Fruit fly (Drosophila melanogaster) whole organism, embryonic: ENCODE results near the gene VGlut.

Experiments
- Abd-B ChIP-seq: fragments of 200-800 bp; sonication (Bioruptor generic); optimal IDR thresholded peaks from 2 replicates; lab custom pipeline; 2018; ENCODE audit warnings: missing biosample characterization, mild to moderate bottlenecking, missing genetic modification characterization, moderate library complexity
- Atf-2 ChIP-seq: fragments of 200-800 bp; sonication (Bioruptor generic); optimal IDR thresholded peaks from 2 replicates; lab custom pipeline; 2016; ENCODE audit warnings: missing biosample characterization, missing genetic modification characterization
- BtbVII ChIP-seq: fragments of 200-800 bp; sonication (Bioruptor generic); optimal IDR thresholded peaks from 3 replicates; lab custom pipeline; 2017; ENCODE audit warnings: missing biosample characterization, mild to moderate bottlenecking, missing genetic modification characterization
- CG1024 ChIP-seq: fragments of 200-800 bp; sonication (Bioruptor generic); IDR thresholded peaks from 2 replicates; pipeline ENCODE4 v1.3.6; 2022; ENCODE audit warnings: missing biosample characterization, missing genetic modification characterization
- CG11504 ChIP-seq: fragments of 200-800 bp; sonication (Bioruptor generic); optimal IDR thresholded peaks from 3 replicates; lab custom pipeline; 2019; ENCODE audit warnings: missing biosample characterization, mild to moderate bottlenecking, missing genetic modification characterization, moderate library complexity
- CG12219 ChIP-seq: fragments of 200-800 bp; sonication (Bioruptor generic); optimal IDR thresholded peaks from 3 replicates; lab custom pipeline; 2018; ENCODE audit warnings: missing biosample characterization, mild to moderate bottlenecking, missing genetic modification characterization
- CG12236 ChIP-seq: fragments of 200-800 bp; sonication (Bioruptor generic); optimal IDR thresholded peaks from 2 replicates; lab custom pipeline; 2016; ENCODE audit warnings: missing biosample characterization, missing genetic modification characterization
- CG16779 ChIP-seq: fragments of 200-800 bp; sonication (Bioruptor generic); IDR thresholded peaks from 2 replicates; pipeline ENCODE4 v1.3.6; 2022; ENCODE audit warnings: missing biosample characterization, missing genetic modification characterization
- CG16815 ChIP-seq: fragments of 200-800 bp; sonication (Bioruptor generic); optimal IDR thresholded peaks from 3 replicates; lab custom pipeline; 2017; ENCODE audit warnings: missing biosample characterization, mild to moderate bottlenecking, missing genetic modification characterization
- CG1792 ChIP-seq: fragments of 200-800 bp; sonication (Bioruptor generic); optimal IDR thresholded peaks from 2 replicates; lab custom pipeline; 2016; ENCODE audit warnings: missing biosample characterization, missing genetic modification characterization
- CG1832 ChIP-seq: fragments of 200-800 bp; sonication (Bioruptor generic); optimal IDR thresholded peaks from 2 replicates; lab custom pipeline; 2017; ENCODE audit warnings: missing biosample characterization, mild to moderate bottlenecking, missing genetic modification characterization, inconsistent platforms
- CG3838 ChIP-seq: fragments of 200-800 bp; sonication (Bioruptor generic); optimal IDR thresholded peaks from 3 replicates; lab custom pipeline; 2016; ENCODE audit warnings: missing biosample characterization, missing genetic modification characterization
- CG3847 ChIP-seq: fragments of 200-800 bp; sonication (Bioruptor generic); IDR thresholded peaks from 2 replicates; pipeline ENCODE4 v1.3.6; 2022; ENCODE audit warnings: missing biosample characterization, missing genetic modification characterization
- CG4360 ChIP-seq: fragments of 200-800 bp; sonication (Bioruptor generic); IDR thresholded peaks from 2 replicates; pipeline ENCODE4 v1.3.6; 2022; ENCODE audit warnings: missing biosample characterization, missing genetic modification characterization
- CG7271 ChIP-seq: fragments of 200-800 bp; sonication (Bioruptor generic); optimal IDR thresholded peaks from 2 replicates; lab custom pipeline; 2018; ENCODE audit warnings: missing biosample characterization, mild to moderate bottlenecking, missing genetic modification characterization, moderate library complexity
- CG8281 ChIP-seq: fragments of 200-800 bp; sonication (Bioruptor generic); optimal IDR thresholded peaks from 2 replicates; lab custom pipeline; 2018; ENCODE audit warnings: missing biosample characterization, mild to moderate bottlenecking, missing genetic modification characterization, moderate library complexity
- CG9437 ChIP-seq: fragments of 200-800 bp; sonication (Bioruptor generic); optimal IDR thresholded peaks from 2 replicates; lab custom pipeline; 2018; ENCODE audit warnings: missing biosample characterization, mild to moderate bottlenecking, missing genetic modification characterization
- Dbx ChIP-seq: fragments of 200-800 bp; sonication (Bioruptor generic); IDR thresholded peaks from 3 replicates; pipeline ENCODE4 v1.3.6; 2022; ENCODE audit warnings: missing biosample characterization, missing genetic modification characterization
- Doc3 ChIP-seq: fragments of 200-800 bp; sonication (Bioruptor generic); IDR thresholded peaks from 3 replicates; pipeline ENCODE4 v1.3.6; 2022; ENCODE audit warnings: missing biosample characterization, missing genetic modification characterization; ENCODE audit not compliant: partially characterized antibody
- Ets65A ChIP-seq: fragments of 200-800 bp; sonication (Bioruptor generic); peaks from one replicate; lab custom pipeline; 2016; ENCODE audit warnings: missing biosample characterization, missing genetic modification characterization
- Lhr ChIP-seq: fragments of 200-800 bp; sonication (Bioruptor generic); optimal IDR thresholded peaks from 3 replicates; lab custom pipeline; 2017; ENCODE audit warnings: mild to moderate bottlenecking, missing biosample characterization, missing genetic modification reagents, missing genetic modification characterization
- Lim3 ChIP-seq: fragments of 200-800 bp; sonication (Bioruptor generic); IDR thresholded peaks from 2 replicates; pipeline ENCODE4 v1.3.6; 2022; ENCODE audit warnings: missing biosample characterization, missing genetic modification characterization
- MTF-1 ChIP-seq: fragments of 200-800 bp; sonication (Bioruptor generic); optimal IDR thresholded peaks from 2 replicates; lab custom pipeline; 2018; ENCODE audit warnings: missing biosample characterization, mild to moderate bottlenecking, missing genetic modification characterization, borderline replicate concordance
- Max ChIP-seq: fragments of 200-800 bp; sonication (Bioruptor generic); optimal IDR thresholded peaks from 2 replicates; lab custom pipeline; 2016; ENCODE audit warnings: missing biosample characterization, mild to moderate bottlenecking, missing genetic modification characterization
- Myb ChIP-seq: fragments of 200-800 bp; sonication (Bioruptor generic); optimal IDR thresholded peaks from 2 replicates; lab custom pipeline; 2016; ENCODE audit warnings: missing biosample characterization, missing genetic modification characterization
- Scr ChIP-seq: fragments of 200-800 bp; sonication (Bioruptor generic); IDR thresholded peaks from 2 replicates; pipeline ENCODE4 v1.3.6; 2022; ENCODE audit warnings: missing biosample characterization, missing genetic modification characterization; ENCODE audit not compliant: partially characterized antibody
- Sin3A ChIP-seq: fragments of >200 bp; optimal IDR thresholded peaks from 2 replicates; lab custom pipeline; 2018
- Sry-β ChIP-seq: fragments of 200-800 bp; sonication (Bioruptor generic); optimal IDR thresholded peaks from 2 replicates; lab custom pipeline; 2018; ENCODE audit warnings: missing biosample characterization, mild to moderate bottlenecking, missing genetic modification characterization, moderate library complexity
- TFAM ChIP-seq: fragments of 200-800 bp; sonication (Bioruptor generic); optimal IDR thresholded peaks from 2 replicates; lab custom pipeline; 2017; ENCODE audit warnings: missing biosample characterization, missing genetic modification characterization, inconsistent platforms
- al ChIP-seq: fragments of 200-800 bp; sonication (Bioruptor generic); IDR thresholded peaks from 2 replicates; pipeline ENCODE4 v1.3.6; 2022; ENCODE audit warnings: missing biosample characterization, missing genetic modification characterization
- bcd ChIP-seq: fragments of 200-800 bp; sonication (Bioruptor generic); optimal IDR thresholded peaks from 2 replicates; lab custom pipeline; 2017; ENCODE audit warnings: missing biosample characterization, mild to moderate bottlenecking, missing genetic modification characterization
- cato ChIP-seq: fragments of 200-800 bp; sonication (Bioruptor generic); optimal IDR thresholded peaks from 2 replicates; lab custom pipeline; 2016; ENCODE audit warnings: missing biosample characterization, missing genetic modification characterization, borderline replicate concordance
- gcm ChIP-seq: fragments of 200-800 bp; sonication (Bioruptor generic); optimal IDR thresholded peaks from 2 replicates; lab custom pipeline; 2019; ENCODE audit warnings: missing biosample characterization, mild to moderate bottlenecking, missing genetic modification characterization, moderate library complexity
- gcm2 ChIP-seq: fragments of 200-800 bp; sonication (Bioruptor generic); optimal IDR thresholded peaks from 2 replicates; lab custom pipeline; 2016; ENCODE audit warnings: missing biosample characterization, missing genetic modification characterization
- grau ChIP-seq: fragments of 200-800 bp; optimal IDR thresholded peaks from 3 replicates; lab custom pipeline; 2019; ENCODE audit warnings: missing biosample characterization, mild to moderate bottlenecking, missing genetic modification characterization, moderate library complexity
- inv ChIP-seq: fragments of 200-800 bp; sonication (Bioruptor generic); IDR thresholded peaks from 2 replicates; pipeline ENCODE4 v1.3.6; 2022; ENCODE audit warnings: missing biosample characterization, missing genetic modification characterization; ENCODE audit not compliant: partially characterized antibody
- jing ChIP-seq: fragments of 200-800 bp; sonication (Bioruptor generic); optimal IDR thresholded peaks from 2 replicates; lab custom pipeline; 2018; ENCODE audit warnings: missing biosample characterization, mild to moderate bottlenecking, missing genetic modification characterization
- lab ChIP-seq: fragments of 200-800 bp; sonication (Bioruptor generic); optimal IDR thresholded peaks from 3 replicates; lab custom pipeline; 2017; ENCODE audit warnings: missing biosample characterization, missing genetic modification characterization, mild to moderate bottlenecking, moderate library complexity, missing genetic modification reagents
- lbe ChIP-seq: fragments of 200-800 bp; sonication (Bioruptor generic); optimal IDR thresholded peaks from 2 replicates; lab custom pipeline; 2016; ENCODE audit warnings: missing biosample characterization, mild to moderate bottlenecking, missing genetic modification characterization
- nmo ChIP-seq: fragments of 200-800 bp; sonication (Bioruptor generic); optimal IDR thresholded peaks from 2 replicates; lab custom pipeline; 2018; ENCODE audit warnings: missing biosample characterization, mild to moderate bottlenecking, missing genetic modification characterization, moderate library complexity
- pb ChIP-seq: fragments of 200-800 bp; sonication (Bioruptor generic); optimal IDR thresholded peaks from 3 replicates; lab custom pipeline; 2016; ENCODE audit warnings: missing biosample characterization, missing genetic modification characterization
- prd ChIP-seq, 3 experiments: fragments of >200 bp in 2 of 3; fragments of 200-800 bp in 1 of 3; sonication (Bioruptor generic) in 1 of 3; optimal IDR thresholded peaks in 2 of 3; IDR thresholded peaks in 1 of 3; 2 replicates in 2 of 3; 3 replicates in 1 of 3; pipeline versions ENCODE4 v1.3.6 to Lab custom; 2017 to 2022; ENCODE audit warnings: missing biosample characterization in 1 of 3, missing genetic modification characterization in 1 of 3
- pros ChIP-seq: fragments of 200-800 bp; sonication (Bioruptor generic); optimal IDR thresholded peaks from 3 replicates; lab custom pipeline; 2019; ENCODE audit warnings: missing biosample characterization, mild to moderate bottlenecking, missing genetic modification characterization, moderate library complexity
- rib ChIP-seq: fragments of 200-800 bp; sonication (Bioruptor generic); IDR thresholded peaks from 2 replicates; pipeline ENCODE4 v1.3.6; 2022; ENCODE audit warnings: missing biosample characterization, missing genetic modification characterization
- scrt ChIP-seq: fragments of 200-800 bp; sonication (Bioruptor generic); optimal IDR thresholded peaks from 2 replicates; lab custom pipeline; 2018; ENCODE audit warnings: missing biosample characterization, mild to moderate bottlenecking, missing genetic modification characterization, moderate library complexity
- sim ChIP-seq: fragments of 200-800 bp; sonication (Bioruptor generic); IDR thresholded peaks from 2 replicates; pipeline ENCODE4 v1.3.6; 2022; ENCODE audit warnings: missing biosample characterization, missing genetic modification characterization
- slbo ChIP-seq: fragments of 200-800 bp; sonication (Bioruptor generic); IDR thresholded peaks from 2 replicates; pipeline ENCODE4 v1.3.6; 2022; ENCODE audit warnings: missing biosample characterization, missing genetic modification characterization
- sug ChIP-seq: fragments of 200-800 bp; optimal IDR thresholded peaks from 2 replicates; lab custom pipeline; 2019; ENCODE audit warnings: missing biosample characterization, mild to moderate bottlenecking, missing genetic modification characterization, moderate library complexity
- vvl ChIP-seq: fragments of 200-800 bp; sonication (Bioruptor generic); IDR thresholded peaks from 2 replicates; pipeline ENCODE4 v1.3.6; 2022; ENCODE audit warnings: missing biosample characterization, missing genetic modification characterization
- wek ChIP-seq: fragments of 200-800 bp; sonication (Bioruptor generic); optimal IDR thresholded peaks from 3 replicates; lab custom pipeline; 2018; ENCODE audit warnings: missing biosample characterization, mild to moderate bottlenecking, missing genetic modification characterization, moderate library complexity

The VGlut gene

DNA sequence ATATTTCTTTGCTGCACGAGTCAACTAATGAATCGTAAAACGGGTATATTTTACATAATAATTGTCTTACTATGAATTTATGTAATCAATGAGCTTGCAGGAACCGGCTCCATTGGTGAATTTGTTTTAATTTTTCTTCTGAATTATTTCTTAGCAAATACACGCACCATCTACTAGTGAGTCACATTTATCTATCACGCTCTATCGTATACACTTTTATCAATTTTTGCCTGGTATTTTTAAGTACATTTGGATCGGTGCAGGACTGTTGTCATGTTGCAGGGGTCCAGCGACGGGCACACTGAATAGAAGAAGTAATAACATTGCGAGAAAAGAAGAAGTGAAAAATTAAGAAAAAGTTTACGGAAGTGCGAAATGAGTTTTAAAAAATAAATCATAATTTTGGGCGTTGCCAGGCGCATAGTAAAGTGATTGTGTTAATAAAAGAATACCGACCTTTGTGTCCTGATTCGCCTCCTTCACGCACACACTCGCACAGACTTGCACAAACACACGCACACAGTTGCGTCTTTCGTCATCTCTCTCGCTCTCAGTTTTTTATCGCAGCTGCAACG is 34.9 kb upstream of the VGlut start, which contains the start of the genes Rab5 and Axud1 (continued):
- TF ChIP-seq Scr (GFP tag; lab: Robert Waterston, UW), result no peak
- no peak for TF ChIP-seq lbe (GFP tag; lab: Kevin White, UChicago)
- TF ChIP-seq CG1024, result no peak
- TF ChIP-seq gcm (GFP tag; lab: Kevin White, UChicago), result no peak
- peak; percentile 19 for TF ChIP-seq lab
- TF ChIP-seq TFAM, result no peak
- TF ChIP-seq sug (tag; lab: Kevin White, UChicago), result no peak
- no peak for TF ChIP-seq CG3847 (GFP tag; lab: Robert Waterston, UW)
- TF ChIP-seq vvl (GFP tag; lab: Robert Waterston, UW), result peak; percentile 57
- peak; percentile 75 for TF ChIP-seq Lhr (GFP tag; lab: Kevin White, UChicago)
- no peak for TF ChIP-seq Myb
- no peak for TF ChIP-seq CG12219 (GFP tag; lab: Kevin White, UChicago)
- no peak for TF ChIP-seq pb
- no peak for TF ChIP-seq Atf-2 (GFP tag; lab: Kevin White, UChicago)
- no peak for TF ChIP-seq CG9437
- no peak for TF ChIP-seq CG1792 (GFP tag; lab: Kevin White, UChicago)
- no peak for TF ChIP-seq grau
- TF ChIP-seq al (GFP tag; lab: Robert Waterston, UW), result no peak
- TF ChIP-seq CG4360 (GFP tag; lab: Robert Waterston, UW), result no peak
- TF ChIP-seq Abd-B (GFP tag; lab: Kevin White, UChicago), result peak; percentile 67
- TF ChIP-seq CG11504 (tag; lab: Kevin White, UChicago), result peak; percentile 46
- no peak for TF ChIP-seq scrt (GFP tag; lab: Kevin White, UChicago)
- no peak for TF ChIP-seq CG12236 (GFP tag; lab: Kevin White, UChicago)
- no peak for TF ChIP-seq CG8281 (tag; lab: Kevin White, UChicago)
- TF ChIP-seq Sin3A (lab: Kevin White, UChicago), result peak; percentile 89
- TF ChIP-seq Sry-β (GFP tag; lab: Kevin White, UChicago), result no peak
- no peak for TF ChIP-seq CG16779
- no peak for TF ChIP-seq Max
- TF ChIP-seq bcd (GFP tag; lab: Kevin White, UChicago), result no peak
- no peak for TF ChIP-seq jing (GFP tag; lab: Kevin White, UChicago)
- no peak for TF ChIP-seq wek (GFP tag; lab: Kevin White, UChicago)
- TF ChIP-seq cato (GFP tag; lab: Kevin White, UChicago), result no peak
- TF ChIP-seq Dbx, result 0 out of 3 replicates have a peak, but pooled peaks have one; percentile 38
- TF ChIP-seq Lim3 (GFP tag; lab: Robert Waterston, UW), result no peak
- TF ChIP-seq gcm2, result no peak
- no peak for TF ChIP-seq inv
- no peak for TF ChIP-seq CG16815
- TF ChIP-seq Doc3 (GFP tag; lab: Robert Waterston, UW), result no peak
- TF ChIP-seq slbo (GFP tag; lab: Robert Waterston, UW), result peak; percentile 40; the same call in 1 of the 2 replicates
- no peak for TF ChIP-seq prd (optimal IDR thresholded peaks at IDR 0.05; lab: Kevin White, UChicago)
- TF ChIP-seq prd (GFP tag; IDR thresholded peaks at IDR 0.05; lab: Robert Waterston, UW), result no peak
- TF ChIP-seq nmo (GFP tag; lab: Kevin White, UChicago), result peak; percentile 65
- no peak for TF ChIP-seq pros (GFP tag; lab: Kevin White, UChicago)
- no peak for TF ChIP-seq sim (GFP tag; lab: Robert Waterston, UW)
- TF ChIP-seq Ets65A (GFP tag; lab: Kevin White, UChicago), result peak; percentile 77
- TF ChIP-seq MTF-1 (GFP tag; lab: Kevin White, UChicago), result no peak
- no peak for TF ChIP-seq rib (GFP tag; lab: Robert Waterston, UW)
- no peak for TF ChIP-seq CG7271 (tag; lab: Kevin White, UChicago)
- TF ChIP-seq CG3838, result no peak
- no peak for TF ChIP-seq CG1832 (GFP tag; lab: Kevin White, UChicago)
- no peak for TF ChIP-seq BtbVII (GFP tag; lab: Kevin White, UChicago)
